Fruit fly (Drosophila melanogaster): ENCODE measurements around the gene CG14054.
A peak's percentile ranks its signal among the peaks of the same experiment; 100 is the strongest.

The CG14054 gene

DNA sequence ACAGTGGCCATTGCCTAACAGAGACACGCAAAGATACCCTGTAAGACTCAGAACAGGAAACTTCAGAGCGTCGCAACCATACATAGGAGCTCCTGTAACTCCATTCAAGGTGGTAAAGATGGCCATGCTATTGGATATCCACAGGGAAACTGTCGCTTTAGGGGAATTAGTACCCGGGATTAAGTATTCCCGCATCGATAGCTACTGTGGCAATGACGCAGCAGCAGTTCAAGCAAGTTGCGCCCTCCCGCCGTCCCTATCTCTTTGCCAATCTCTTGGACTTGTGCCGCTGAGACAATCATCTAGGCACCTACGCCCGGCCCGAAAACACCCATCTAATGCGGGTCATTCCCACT, 4.5 kb upstream of the CG14054 start:
- TF ChIP-seq cic (GFP tag; optimal IDR thresholded peaks at IDR 0.05) (no peak), CG7045 (GFP tag; optimal IDR thresholded peaks at IDR 0.05) (peak; percentile 55), CG12768 (GFP tag; optimal IDR thresholded peaks at IDR 0.05) (peak; percentile 78), kay (GFP tag; ENCODE audit: borderline replicate concordance) (no peak), CG5204 (GFP tag; optimal IDR thresholded peaks at IDR 0.05) (no peak), toe (GFP tag; optimal IDR thresholded peaks at IDR 0.05) (peak; percentile 66), cnc (optimal IDR thresholded peaks at IDR 0.05) (peak in 1 of 2 experiments; percentile 83), Hr96 (GFP tag; optimal IDR thresholded peaks at IDR 0.05) (peak; percentile 83), CG33017 (tag; optimal IDR thresholded peaks at IDR 0.05) (peak; percentile 6), CG14711 (tag; optimal IDR thresholded peaks at IDR 0.05) (peak; percentile 72), pad (GFP tag; optimal IDR thresholded peaks at IDR 0.05) (peak; percentile 49), CG11617 (GFP tag; optimal IDR thresholded peaks at IDR 0.05) (peak; percentile 47), CG1620 (GFP tag; optimal IDR thresholded peaks at IDR 0.05) (peak; percentile 64), Crg-1 (GFP tag; optimal IDR thresholded peaks at IDR 0.05) (peak; percentile 41), tj (GFP tag; optimal IDR thresholded peaks at IDR 0.05) (peak; percentile 12), CG7101 (tag; optimal IDR thresholded peaks at IDR 0.05) (peak; percentile 69), Clk (GFP tag; optimal IDR thresholded peaks at IDR 0.05) (no peak), ovo (GFP tag; optimal IDR thresholded peaks at IDR 0.05) (peak; percentile 24), bab1 (GFP tag; optimal IDR thresholded peaks at IDR 0.05) (peak; percentile 38), Mnt (GFP tag; optimal IDR thresholded peaks at IDR 0.05) (no peak)

DNA sequence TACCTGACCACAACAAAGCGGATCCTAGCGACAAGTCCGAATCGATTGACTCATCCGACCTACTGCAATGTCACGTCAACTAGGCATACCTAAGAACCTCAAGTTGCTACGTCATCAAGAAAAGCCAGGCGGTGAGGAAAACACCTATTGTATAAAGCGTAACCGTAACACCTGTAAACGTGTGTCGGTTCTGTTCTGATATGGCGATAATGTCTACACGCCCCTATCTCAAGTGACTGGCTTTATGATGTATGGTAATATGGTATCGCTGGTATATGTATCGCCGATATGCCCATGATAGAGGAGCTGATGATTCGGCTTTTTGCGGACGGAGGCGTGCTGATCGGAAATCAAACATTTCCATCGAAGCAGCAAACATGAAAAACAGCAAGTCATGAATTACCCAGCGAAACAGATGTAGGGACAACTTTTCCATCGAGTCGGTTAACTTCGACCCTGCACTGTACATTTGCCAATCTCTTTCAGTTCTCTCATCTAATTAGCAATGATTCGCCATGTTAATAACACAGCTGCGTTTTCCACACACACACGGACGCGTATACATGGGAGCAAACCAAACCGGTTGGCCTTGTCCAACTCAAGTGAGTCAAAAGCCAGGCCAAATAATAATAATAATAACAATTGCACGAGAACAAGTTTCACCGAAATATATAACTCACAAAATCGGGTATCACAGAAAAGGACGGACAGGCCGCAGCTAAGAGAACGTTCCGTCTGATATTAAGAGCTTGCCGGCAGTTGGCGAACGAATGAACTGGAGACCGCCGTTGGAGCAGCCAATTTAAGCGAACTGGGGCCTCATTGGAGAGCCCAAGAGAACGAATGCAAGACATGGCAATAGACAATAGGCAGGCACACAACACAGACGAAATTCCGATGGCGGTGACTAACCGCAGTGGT, 3.9 kb upstream of the CG14054 start:
- TF ChIP-seq kay (GFP tag; ENCODE audit: borderline replicate concordance) (no peak), CG7045 (GFP tag; optimal IDR thresholded peaks at IDR 0.05) (no peak), tj (GFP tag; optimal IDR thresholded peaks at IDR 0.05) (peak; percentile 50), cnc (optimal IDR thresholded peaks at IDR 0.05) (peak; percentile 68 to 82), CG33017 (tag; optimal IDR thresholded peaks at IDR 0.05) (no peak), CG1620 (GFP tag; optimal IDR thresholded peaks at IDR 0.05) (no peak), bab1 (GFP tag; optimal IDR thresholded peaks at IDR 0.05) (peak; percentile 4), pad (GFP tag; optimal IDR thresholded peaks at IDR 0.05) (no peak), toe (GFP tag; optimal IDR thresholded peaks at IDR 0.05) (no peak), ovo (GFP tag; optimal IDR thresholded peaks at IDR 0.05) (peak; percentile 29), CG12768 (GFP tag; optimal IDR thresholded peaks at IDR 0.05) (no peak), Crg-1 (GFP tag; optimal IDR thresholded peaks at IDR 0.05) (no peak), CG5204 (GFP tag; optimal IDR thresholded peaks at IDR 0.05) (no peak)

DNA sequence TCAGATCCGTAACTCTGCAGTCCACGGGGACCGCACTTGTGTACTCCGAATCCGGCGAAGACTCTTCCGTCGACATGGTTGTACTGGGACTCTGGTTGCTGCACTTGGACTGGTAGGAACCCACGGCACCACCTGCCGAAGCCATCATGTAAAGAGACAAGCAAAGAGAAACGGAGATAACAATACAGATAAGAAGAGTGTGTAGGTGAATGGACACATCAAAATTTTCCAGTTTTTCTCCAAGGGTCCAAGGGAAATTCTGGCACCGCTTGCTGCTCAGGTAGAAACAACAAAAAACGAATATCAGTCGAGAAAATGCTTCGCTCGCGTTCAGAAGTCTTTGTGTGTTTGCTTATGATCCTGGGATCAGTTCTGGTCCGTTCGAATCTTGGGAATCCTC, 2.1 kb upstream of the CG14054 start, which contains the start of gene CG4194:
Gene CG4194 (plus strand): TSS at position 301 of the 400 bp plus-strand sequence.
- TF ChIP-seq CG12768 (GFP tag; optimal IDR thresholded peaks at IDR 0.05) (no peak), CG5204 (GFP tag; optimal IDR thresholded peaks at IDR 0.05) (no peak), pad (GFP tag; optimal IDR thresholded peaks at IDR 0.05) (no peak), Mnt (GFP tag; optimal IDR thresholded peaks at IDR 0.05) (no peak), toe (GFP tag; optimal IDR thresholded peaks at IDR 0.05) (no peak), kay (GFP tag; ENCODE audit: borderline replicate concordance) (no peak), cic (GFP tag; optimal IDR thresholded peaks at IDR 0.05) (no peak), CG7045 (GFP tag; optimal IDR thresholded peaks at IDR 0.05) (no peak), tj (GFP tag; optimal IDR thresholded peaks at IDR 0.05) (no peak)

DNA sequence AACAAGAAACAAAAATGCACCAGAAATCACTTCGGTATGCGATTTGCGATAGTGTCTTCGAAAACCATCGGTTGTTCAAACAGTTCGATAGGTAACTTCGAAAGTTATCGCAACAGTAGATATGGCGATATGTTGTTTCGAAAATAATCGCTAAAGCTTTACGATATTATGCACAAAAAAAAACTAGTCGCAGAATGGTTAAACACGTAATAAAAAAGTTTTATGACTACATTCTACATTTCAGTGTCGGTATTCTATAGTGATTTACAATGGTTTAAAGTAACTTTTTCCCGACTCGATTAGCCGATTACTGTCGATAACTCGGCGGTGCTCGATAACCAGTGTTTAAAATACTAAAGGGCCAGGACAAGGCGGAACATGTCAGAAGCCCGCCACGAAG, 1.1 kb downstream of the CG14054 start, which contains the start of gene CG4281:
Gene CG4281 (minus strand): TSS at position 70 of the 400 bp plus-strand sequence.
- TF ChIP-seq CG7045 (GFP tag; optimal IDR thresholded peaks at IDR 0.05) (no peak), CG1620 (GFP tag; optimal IDR thresholded peaks at IDR 0.05) (no peak), cic (GFP tag; optimal IDR thresholded peaks at IDR 0.05) (no peak), toe (GFP tag; optimal IDR thresholded peaks at IDR 0.05) (no peak), Clk (GFP tag; optimal IDR thresholded peaks at IDR 0.05) (no peak), cnc (optimal IDR thresholded peaks at IDR 0.05) (no peak), tj (GFP tag; optimal IDR thresholded peaks at IDR 0.05) (peak; percentile 24), ovo (GFP tag; optimal IDR thresholded peaks at IDR 0.05) (no peak), CG33017 (tag; optimal IDR thresholded peaks at IDR 0.05) (no peak), Mnt (GFP tag; optimal IDR thresholded peaks at IDR 0.05) (peak; percentile 37), CG12768 (GFP tag; optimal IDR thresholded peaks at IDR 0.05) (no peak), bab1 (GFP tag; optimal IDR thresholded peaks at IDR 0.05) (peak; percentile 70), kay (GFP tag; ENCODE audit: borderline replicate concordance) (no peak), Crg-1 (GFP tag; optimal IDR thresholded peaks at IDR 0.05) (peak; percentile 17), CG5204 (GFP tag; optimal IDR thresholded peaks at IDR 0.05) (no peak), CG7101 (tag; optimal IDR thresholded peaks at IDR 0.05) (peak; percentile 13), pad (GFP tag; optimal IDR thresholded peaks at IDR 0.05) (no peak), CG11617 (GFP tag; optimal IDR thresholded peaks at IDR 0.05) (peak; percentile 23), Hr96 (GFP tag; optimal IDR thresholded peaks at IDR 0.05) (no peak), CG14711 (tag; optimal IDR thresholded peaks at IDR 0.05) (peak; percentile 40)

DNA sequence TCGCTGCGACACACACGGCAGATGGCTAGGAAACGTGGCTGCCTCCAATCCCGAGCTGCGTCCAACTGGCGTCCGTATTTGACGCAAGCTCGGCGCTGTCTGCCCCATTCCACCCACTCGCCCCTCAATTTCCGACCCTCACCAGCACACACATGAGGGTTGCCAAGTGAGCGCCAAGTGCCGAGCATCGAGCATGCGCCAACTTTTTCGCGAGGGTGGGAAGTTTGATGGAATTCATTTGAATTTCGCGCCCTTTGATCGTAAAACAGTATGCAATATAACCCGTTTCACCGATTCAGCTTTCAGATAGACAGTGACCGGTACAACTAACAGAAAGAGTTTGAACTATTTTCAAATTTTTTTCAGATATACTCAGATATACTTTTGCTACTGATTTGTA, 4.3 kb downstream of the CG14054 start, which contains the start of gene Sik2:
Gene Sik2 (minus strand): TSS at position 67 of the 400 bp plus-strand sequence.
- no peak for TF ChIP-seq CG7045 (GFP tag; optimal IDR thresholded peaks at IDR 0.05)
- peak; percentile 62 for TF ChIP-seq CG14711 (tag; optimal IDR thresholded peaks at IDR 0.05)

DNA sequence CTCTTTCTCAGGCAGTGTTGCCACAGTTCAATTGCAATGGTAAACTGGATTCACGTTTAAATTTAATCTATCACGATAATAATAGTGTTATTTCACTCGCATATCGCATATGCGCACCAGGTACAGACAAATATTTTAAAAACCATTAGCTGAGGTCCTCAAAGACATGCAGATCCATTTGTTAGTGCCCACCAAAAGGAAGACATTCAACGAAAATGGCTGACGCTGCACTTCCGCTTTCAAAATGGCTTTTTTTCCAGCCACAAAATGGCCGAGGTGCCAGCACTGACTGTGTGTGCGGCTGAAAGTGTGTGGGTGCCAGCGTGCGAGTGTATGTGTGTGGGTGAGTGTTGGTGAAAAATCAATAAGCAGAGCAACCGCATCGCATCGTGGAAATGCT, 5.0 kb downstream of the CG14054 start:
- TF ChIP-seq CG5204 (GFP tag; optimal IDR thresholded peaks at IDR 0.05) (peak; percentile 60), cnc (optimal IDR thresholded peaks at IDR 0.05) (no peak), ovo (GFP tag; optimal IDR thresholded peaks at IDR 0.05) (no peak), cic (GFP tag; optimal IDR thresholded peaks at IDR 0.05) (no peak), CG1620 (GFP tag; optimal IDR thresholded peaks at IDR 0.05) (no peak), Mnt (GFP tag; optimal IDR thresholded peaks at IDR 0.05) (peak; percentile 36), CG14711 (tag; optimal IDR thresholded peaks at IDR 0.05) (peak; percentile 66), CG7045 (GFP tag; optimal IDR thresholded peaks at IDR 0.05) (peak; percentile 57), toe (GFP tag; optimal IDR thresholded peaks at IDR 0.05) (no peak), CG12768 (GFP tag; optimal IDR thresholded peaks at IDR 0.05) (peak; percentile 63), pad (GFP tag; optimal IDR thresholded peaks at IDR 0.05) (peak; percentile 44), bab1 (GFP tag; optimal IDR thresholded peaks at IDR 0.05) (peak; percentile 19), Hr96 (GFP tag; optimal IDR thresholded peaks at IDR 0.05) (no peak), kay (GFP tag; ENCODE audit: borderline replicate concordance) (no peak), CG7101 (tag; optimal IDR thresholded peaks at IDR 0.05) (peak; percentile 63), Crg-1 (GFP tag; optimal IDR thresholded peaks at IDR 0.05) (peak; percentile 7), tj (GFP tag; optimal IDR thresholded peaks at IDR 0.05) (peak; percentile 87), Clk (GFP tag; optimal IDR thresholded peaks at IDR 0.05) (no peak), CG11617 (GFP tag; optimal IDR thresholded peaks at IDR 0.05) (peak; percentile 60)

Measured in whole organism, adult.